Worm (Caenorhabditis elegans) whole organism, L2 larva: ENCODE measurements around the gene T04C4.3.
A peak's percentile ranks its signal among the peaks of the same experiment; 100 is the strongest.

Experiments
- C34F6.9 ChIP-seq: fragments of 150-350 bp; optimal IDR thresholded peaks from 2 replicates; lab custom pipeline; 2014; ENCODE audit warnings: missing biosample characterization, missing genetic modification characterization
- F13H6.1 ChIP-seq: sonication (generic microtip); optimal IDR thresholded peaks from 2 replicates; lab custom pipeline; 2016; ENCODE audit warnings: missing genetic modification characterization, missing compliant biosample characterization
- ZK546.5 ChIP-seq: sonication (generic microtip); optimal IDR thresholded peaks from 2 replicates; lab custom pipeline; 2017; ENCODE audit warnings: missing biosample characterization, missing genetic modification characterization
- alr-1 ChIP-seq: fragments of 150-350 bp; optimal IDR thresholded peaks from 2 replicates; lab custom pipeline; 2014; ENCODE audit warnings: missing biosample characterization, missing genetic modification characterization
- aly-2 ChIP-seq: fragments of 150-350 bp; optimal IDR thresholded peaks from 2 replicates; lab custom pipeline; 2014; ENCODE audit warnings: missing biosample characterization, missing genetic modification characterization
- ama-1 ChIP-seq: fragments of 150-350 bp; optimal IDR thresholded peaks from 2 replicates; lab custom pipeline; 2018; ENCODE audit warnings: inconsistent platforms
- ceh-16 ChIP-seq: fragments of 150-350 bp; optimal IDR thresholded peaks from 2 replicates; lab custom pipeline; 2014; ENCODE audit warnings: missing biosample characterization, missing genetic modification characterization
- crh-2 ChIP-seq: sonication (generic microtip); optimal IDR thresholded peaks from 2 replicates; lab custom pipeline; 2017; ENCODE audit warnings: missing biosample characterization, missing genetic modification characterization
- egl-27 ChIP-seq: sonication (generic microtip); optimal IDR thresholded peaks from 3 replicates; lab custom pipeline; 2017; ENCODE audit warnings: missing biosample characterization, missing genetic modification reagents, missing genetic modification characterization
- elt-3 ChIP-seq: sonication (generic microtip); optimal IDR thresholded peaks from 2 replicates; lab custom pipeline; 2017; ENCODE audit warnings: missing biosample characterization, missing genetic modification characterization
- fos-1 ChIP-seq: fragments of 150-350 bp; optimal IDR thresholded peaks from 2 replicates; lab custom pipeline; 2014; ENCODE audit warnings: missing biosample characterization, missing genetic modification characterization
- gmeb-1 ChIP-seq: fragments of 150-350 bp; optimal IDR thresholded peaks from 2 replicates; lab custom pipeline; 2014; ENCODE audit warnings: missing biosample characterization, missing genetic modification characterization
- lin-11 ChIP-seq: fragments of 150-350 bp; sonication (generic microtip); optimal IDR thresholded peaks from 2 replicates; lab custom pipeline; 2014; ENCODE audit warnings: missing biosample characterization, missing genetic modification characterization, inconsistent platforms, mixed read lengths
- lin-39 ChIP-seq: fragments of 150-350 bp; optimal IDR thresholded peaks from 2 replicates; lab custom pipeline; 2014; ENCODE audit warnings: missing biosample characterization, missing genetic modification reagents, missing genetic modification characterization
- mab-5 ChIP-seq: fragments of 150-350 bp; optimal IDR thresholded peaks from 2 replicates; lab custom pipeline; 2014; ENCODE audit warnings: missing biosample characterization, missing genetic modification characterization
- mbf-1 ChIP-seq: sonication (generic microtip); optimal IDR thresholded peaks from 2 replicates; lab custom pipeline; 2017; ENCODE audit warnings: missing biosample characterization, missing genetic modification characterization
- nhr-10 ChIP-seq: sonication (generic microtip); optimal IDR thresholded peaks from 2 replicates; lab custom pipeline; 2017; ENCODE audit warnings: missing biosample characterization, missing genetic modification characterization
- nhr-12 ChIP-seq: fragments of 150-350 bp; optimal IDR thresholded peaks from 2 replicates; lab custom pipeline; 2014; ENCODE audit warnings: missing biosample characterization, missing genetic modification characterization
- nhr-21 ChIP-seq: fragments of 150-350 bp; optimal IDR thresholded peaks from 2 replicates; lab custom pipeline; 2014; ENCODE audit warnings: missing biosample characterization, missing genetic modification characterization
- nhr-23 ChIP-seq: fragments of 150-350 bp; optimal IDR thresholded peaks from 2 replicates; lab custom pipeline; 2014; ENCODE audit warnings: missing biosample characterization, missing genetic modification reagents, missing genetic modification characterization
- nhr-237 ChIP-seq: fragments of 150-350 bp; optimal IDR thresholded peaks from 2 replicates; lab custom pipeline; 2014; ENCODE audit warnings: missing biosample characterization, missing genetic modification characterization
- nhr-77 ChIP-seq: fragments of 150-350 bp; optimal IDR thresholded peaks from 2 replicates; lab custom pipeline; 2014; ENCODE audit warnings: missing biosample characterization, missing genetic modification characterization
- peb-1 ChIP-seq: fragments of 150-350 bp; optimal IDR thresholded peaks from 2 replicates; lab custom pipeline; 2014; ENCODE audit warnings: missing biosample characterization, missing genetic modification characterization
- sem-4 ChIP-seq: fragments of 150-350 bp; optimal IDR thresholded peaks from 2 replicates; lab custom pipeline; 2014; ENCODE audit warnings: missing biosample characterization, missing genetic modification reagents, missing genetic modification characterization
- skn-1 ChIP-seq: sonication (generic microtip); optimal IDR thresholded peaks from 2 replicates; lab custom pipeline; 2017; ENCODE audit warnings: missing biosample characterization, missing genetic modification characterization
- sma-9 ChIP-seq, 2 experiments: fragments of 150-350 bp in 1 of 2; sonication (generic microtip) in 1 of 2; optimal IDR thresholded peaks; 2 replicates each; lab custom pipeline; 2014 to 2016; ENCODE audit warnings: missing genetic modification characterization in 2 of 2, mild to moderate bottlenecking in 1 of 2, missing biosample characterization in 1 of 2, missing compliant biosample characterization in 1 of 2, missing genetic modification reagents in 1 of 2, moderate library complexity in 1 of 2
- unc-39 ChIP-seq: fragments of 150-350 bp; optimal IDR thresholded peaks from 2 replicates; lab custom pipeline; 2014; ENCODE audit warnings: missing biosample characterization, missing genetic modification characterization
- unc-55 ChIP-seq: fragments of 150-350 bp; sonication (generic microtip); optimal IDR thresholded peaks from 3 replicates; lab custom pipeline; 2014; ENCODE audit warnings: missing biosample characterization, missing genetic modification reagents, missing genetic modification characterization
- unc-62 ChIP-seq: fragments of 150-350 bp; optimal IDR thresholded peaks from 2 replicates; lab custom pipeline; 2014; ENCODE audit warnings: missing biosample characterization, missing genetic modification reagents, missing genetic modification characterization
- zag-1 ChIP-seq: fragments of 150-350 bp; optimal IDR thresholded peaks from 2 replicates; lab custom pipeline; 2014; ENCODE audit warnings: missing biosample characterization, missing genetic modification characterization
- ztf-1 ChIP-seq: fragments of 200-800 bp; sonication (Bioruptor generic); conservative IDR thresholded peaks from 2 replicates; pipeline ENCODE4 v1.3.6; 2022; ENCODE audit warnings: missing genetic modification characterization, missing compliant biosample characterization
- ztf-11 ChIP-seq: sonication (generic microtip); optimal IDR thresholded peaks from 2 replicates; lab custom pipeline; 2017; ENCODE audit warnings: missing biosample characterization, missing genetic modification characterization
- ztf-4 ChIP-seq: fragments of 150-350 bp; optimal IDR thresholded peaks from 2 replicates; lab custom pipeline; 2014; ENCODE audit warnings: missing biosample characterization, missing genetic modification characterization

T04C4.3 gene

DNA sequence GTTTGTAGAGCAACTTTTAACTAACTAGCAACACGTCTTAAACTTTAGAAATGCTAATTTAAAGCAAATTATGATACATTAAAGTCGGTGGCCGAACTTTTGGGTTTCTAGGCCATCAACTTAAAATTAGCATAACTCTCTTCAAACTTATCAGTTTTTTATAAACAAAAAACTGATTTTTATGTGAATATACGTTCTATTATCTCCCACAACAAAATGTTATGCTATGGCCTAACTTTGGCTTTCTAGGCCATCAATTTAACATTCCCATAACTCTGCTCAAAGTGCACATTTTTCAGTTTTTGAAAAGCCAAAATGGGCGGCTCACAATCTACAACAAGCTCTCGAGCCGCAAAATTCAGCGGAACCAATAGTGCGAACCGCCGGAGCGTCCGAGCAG lies 41.4 kb downstream of the T04C4.3 start, which contains the start of gene C54E4.1:
TSS of gene C54E4.1 (plus strand) at position 301 of the 400 bp plus-strand sequence.
- TF ChIP-seq alr-1 (no peak), peb-1 (no peak), egl-27 (tag; lab: Kevin White, UChicago) (no peak), ceh-16 (tag; lab: Kevin White, UChicago) (no peak), unc-62 (GFP tag; lab: Kevin White, UChicago) (no peak), ztf-4 (tag; lab: Kevin White, UChicago) (no peak), fos-1 (tag; lab: Kevin White, UChicago) (no peak), F13H6.1 (no peak), sem-4 (tag; lab: Kevin White, UChicago) (no peak), ama-1 (lab: Kevin White, UChicago) (no peak), aly-2 (no peak), ztf-11 (tag; lab: Kevin White, UChicago) (no peak), unc-55 (no peak), nhr-10 (tag; lab: Kevin White, UChicago) (no peak), lin-11 (no peak), zag-1 (tag; lab: Kevin White, UChicago) (no peak), nhr-12 (tag; lab: Kevin White, UChicago) (no peak), C34F6.9 (tag; lab: Kevin White, UChicago) (no peak), nhr-21 (no peak), unc-39 (no peak)

DNA sequence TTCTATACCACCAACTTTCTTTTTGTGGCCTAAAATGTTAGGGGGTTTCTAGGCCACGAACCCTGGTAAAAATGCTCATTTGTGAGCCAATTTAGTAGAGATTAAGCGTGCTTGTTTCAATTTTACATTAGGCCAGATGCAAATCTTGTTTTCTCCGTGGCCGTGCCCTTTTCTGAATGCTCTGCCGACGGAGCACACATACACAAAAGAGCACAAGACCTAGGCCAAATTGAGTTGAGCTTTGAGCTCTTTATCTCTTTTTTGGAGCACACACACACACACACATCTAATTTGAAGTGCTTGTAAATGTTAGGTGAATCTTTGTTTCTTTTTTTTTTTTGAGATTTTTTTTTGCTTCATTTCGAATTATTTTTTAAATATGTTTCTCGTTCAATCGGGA lies 43.8 kb downstream of the T04C4.3 start:
- TF ChIP-seq mab-5 (no peak), nhr-237 (tag; lab: Kevin White, UChicago) (no peak), unc-62 (GFP tag; lab: Kevin White, UChicago) (no peak), C34F6.9 (tag; lab: Kevin White, UChicago) (no peak), skn-1 (tag; lab: Kevin White, UChicago) (no peak), nhr-23 (tag; lab: Kevin White, UChicago) (no peak), ZK546.5 (tag; lab: Kevin White, UChicago) (no peak), mbf-1 (tag; lab: Kevin White, UChicago) (no peak), egl-27 (tag; lab: Kevin White, UChicago) (no peak), sma-9 (GFP tag; optimal IDR thresholded peaks at IDR 0.05; lab: Kevin White, UChicago) (no peak), sma-9 (tag; optimal IDR thresholded peaks at IDR 0.05; lab: Kevin White, UChicago) (no peak), peb-1 (no peak), ama-1 (lab: Kevin White, UChicago) (no peak), elt-3 (no peak), gmeb-1 (tag; lab: Kevin White, UChicago) (no peak), fos-1 (tag; lab: Kevin White, UChicago) (no peak), ztf-11 (tag; lab: Kevin White, UChicago) (no peak), lin-39 (tag; lab: Kevin White, UChicago) (no peak)

DNA sequence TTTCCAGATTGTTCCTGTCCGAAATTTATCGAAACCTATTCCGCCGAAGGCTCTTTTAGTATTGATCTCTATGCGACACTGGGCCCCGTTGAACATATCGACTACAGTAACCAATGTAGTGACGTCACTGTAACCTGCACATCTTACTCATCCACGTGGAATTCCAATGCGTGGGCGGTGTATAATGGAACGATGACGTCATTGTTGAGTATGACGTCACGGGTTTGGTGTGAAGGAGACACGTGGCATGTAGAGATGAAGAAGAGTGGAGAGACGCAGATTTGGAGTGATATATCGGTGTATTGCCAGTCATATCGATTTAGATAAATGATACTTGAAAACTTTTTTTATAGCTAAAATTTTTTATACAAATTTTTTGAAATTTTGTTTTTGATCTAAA lies 46.3 kb downstream of the T04C4.3 start:
- TF ChIP-seq mbf-1 (tag; lab: Kevin White, UChicago) (no peak), unc-62 (GFP tag; lab: Kevin White, UChicago) (no peak), skn-1 (tag; lab: Kevin White, UChicago) (no peak), ztf-1 (GFP tag; lab: Robert Waterston, UW) (no peak), nhr-77 (no peak)
- TF ChIP-seq, all 48 proteins: peak for 0

DNA sequence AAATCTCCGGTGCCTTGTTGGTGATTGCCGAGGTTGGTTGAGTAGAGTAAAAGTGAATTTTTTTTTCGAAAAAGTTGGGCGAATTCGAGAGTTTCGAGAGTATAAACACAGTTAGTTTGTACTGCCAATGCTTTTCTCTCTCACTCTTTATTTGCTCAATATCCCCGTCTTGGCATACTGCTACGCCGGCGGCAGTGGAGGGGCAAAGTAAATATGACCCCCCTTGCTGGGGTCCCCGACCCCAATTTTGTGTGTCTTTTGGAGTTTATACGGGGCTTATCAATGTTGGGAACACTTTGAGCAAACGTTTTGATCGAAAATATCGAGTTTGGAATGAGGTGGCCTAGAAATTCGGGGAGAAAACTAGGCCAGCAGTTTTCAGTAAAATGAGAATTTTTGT lies 48.1 kb downstream of the T04C4.3 start, which contains the start of gene C54E4.4:
TSS of gene C54E4.4 (minus strand) at position 101 of the 400 bp plus-strand sequence.
- TF ChIP-seq crh-2 (tag; lab: Kevin White, UChicago): no peak
- peak; percentile 14 for TF ChIP-seq F13H6.1
